Worm (Caenorhabditis elegans) whole organism, L1 larva: ENCODE measurements around the gene dhs-11.

Experiments
- C16A3.4 ChIP-seq: fragments of 150-350 bp; optimal IDR thresholded peaks from 2 replicates; lab custom pipeline; 2014; ENCODE audit warnings: missing biosample characterization, missing genetic modification characterization
- ets-5 ChIP-seq: fragments of 200-800 bp; sonication (Bioruptor generic); IDR thresholded peaks from 2 replicates; pipeline ENCODE4 v1.3.6; 2022; ENCODE audit warnings: missing genetic modification characterization, missing compliant biosample characterization
- irx-1 ChIP-seq: sonication (generic microtip); optimal IDR thresholded peaks from 2 replicates; lab custom pipeline; 2016; ENCODE audit warnings: missing genetic modification characterization, missing compliant biosample characterization
- lin-13 ChIP-seq: fragments of 150-350 bp; optimal IDR thresholded peaks from 2 replicates; lab custom pipeline; 2014; ENCODE audit warnings: missing biosample characterization, missing genetic modification reagents, missing genetic modification characterization
- mdl-1 ChIP-seq, 2 experiments: fragments of 150-350 bp; optimal IDR thresholded peaks; 2 replicates each; lab custom pipeline; 2014 to 2017; ENCODE audit warnings: missing biosample characterization in 2 of 2, missing genetic modification characterization in 2 of 2, inconsistent platforms in 1 of 2
- nhr-12 ChIP-seq: sonication (generic microtip); optimal IDR thresholded peaks from 2 replicates; lab custom pipeline; 2017; ENCODE audit warnings: missing biosample characterization, missing genetic modification characterization
- nhr-85 ChIP-seq: sonication (generic microtip); peaks from one replicate; lab custom pipeline; 2016; ENCODE audit warnings: missing genetic modification characterization, inconsistent platforms, missing compliant biosample characterization
- pqm-1 ChIP-seq: sonication (generic microtip); optimal IDR thresholded peaks from 3 replicates; lab custom pipeline; 2017; ENCODE audit warnings: missing biosample characterization, missing genetic modification characterization
- tlp-1 ChIP-seq: fragments of 150-350 bp; optimal IDR thresholded peaks from 2 replicates; lab custom pipeline; 2014; ENCODE audit warnings: missing biosample characterization, missing genetic modification characterization
- unc-130 ChIP-seq: fragments of 150-350 bp; optimal IDR thresholded peaks from 2 replicates; lab custom pipeline; 2017; ENCODE audit warnings: missing biosample characterization, missing genetic modification characterization, inconsistent platforms
- zag-1 ChIP-seq: fragments of 150-350 bp; optimal IDR thresholded peaks from 2 replicates; lab custom pipeline; 2014; ENCODE audit warnings: missing biosample characterization, missing genetic modification characterization

- TF ChIP-seq unc-130 (tag; lab: Kevin White, UChicago) (no peak), nhr-85 (tag; lab: Kevin White, UChicago) (no peak), tlp-1 (tag; lab: Kevin White, UChicago) (no peak), pqm-1 (tag; lab: Kevin White, UChicago) (no peak), C16A3.4 (no peak), nhr-12 (tag; lab: Kevin White, UChicago) (no peak), lin-13 (GFP tag; lab: Kevin White, UChicago) (no peak), ets-5 (GFP tag; lab: Robert Waterston, UW) (no peak), mdl-1 (tag; optimal IDR thresholded peaks at IDR 0.05; lab: Kevin White, UChicago) (no peak), irx-1 (tag; lab: Kevin White, UChicago) (no peak), zag-1 (no peak)
Observed at ce11 chrIII:10658394-10658793, 15.7 kb upstream of the dhs-11 start.
